Fruit fly (Drosophila melanogaster): ENCODE measurements around the gene Pxt.

DNA sequence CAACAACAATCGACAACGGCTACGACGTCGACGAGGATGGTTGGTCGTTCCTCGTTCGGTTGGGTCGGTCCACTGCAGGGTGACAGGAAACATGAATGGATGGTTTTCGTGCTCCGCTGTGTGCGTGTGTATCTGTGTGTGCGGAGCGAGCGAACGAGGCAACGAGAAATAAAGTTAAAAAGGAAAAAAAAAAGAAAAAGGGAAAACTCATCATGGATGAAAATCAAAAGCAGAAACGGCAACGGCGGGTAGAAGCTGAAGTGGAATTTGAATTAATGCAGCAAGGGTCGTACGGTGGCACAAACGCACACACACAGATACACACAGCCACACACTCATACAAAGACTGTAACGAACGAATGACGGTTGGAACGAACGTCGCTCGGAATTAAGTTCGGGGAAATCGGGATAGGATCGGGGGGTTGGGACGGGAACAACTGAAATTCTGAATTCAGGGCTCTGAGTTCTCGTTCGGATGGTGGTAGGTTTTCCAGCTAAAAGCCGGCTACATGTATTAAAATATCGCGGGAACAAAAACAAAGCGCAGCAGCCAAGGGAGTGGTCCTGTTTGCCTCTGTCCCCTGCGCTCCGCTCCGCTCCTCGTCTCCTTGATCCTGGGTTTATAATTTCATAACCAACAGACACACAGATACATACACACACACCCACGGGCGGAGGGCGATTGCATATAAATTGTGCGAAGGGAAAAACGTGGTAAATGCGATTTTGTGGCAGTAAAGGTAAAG lies 8.2 kb upstream of the Pxt start:
- TF ChIP-seq psq (optimal IDR thresholded peaks at IDR 0.05) (no peak), pan (optimal IDR thresholded peaks at IDR 0.05) (no peak), usp (GFP tag; optimal IDR thresholded peaks at IDR 0.05) (no peak)
